Fruit fly (Drosophila melanogaster): ENCODE results near the gene CG10492.

- TF ChIP-seq net (GFP tag; optimal IDR thresholded peaks at IDR 0.05), result no peak
- no peak for TF ChIP-seq Ets96B (tag; optimal IDR thresholded peaks at IDR 0.05)
- TF ChIP-seq ss (GFP tag; optimal IDR thresholded peaks at IDR 0.05), result no peak
- TF ChIP-seq CG11294 (GFP tag; IDR thresholded peaks at IDR 0.05), result no peak
- TF ChIP-seq Sox102F (GFP tag; optimal IDR thresholded peaks at IDR 0.05), result no peak
- no peak for TF ChIP-seq dsx (GFP tag; optimal IDR thresholded peaks at IDR 0.05; ENCODE audit: poor library complexity, severe bottlenecking)
- TF ChIP-seq CG4318 (GFP tag; optimal IDR thresholded peaks at IDR 0.05), result no peak
- TF ChIP-seq Hr39 (GFP tag; optimal IDR thresholded peaks at IDR 0.05), result no peak
- no peak for TF ChIP-seq Met (GFP tag; optimal IDR thresholded peaks at IDR 0.05)
These were observed 50.5 kb downstream of the CG10492 start for dm6 chr2L:19104383-19104782.
